Fruit fly (Drosophila melanogaster) whole organism, prepupa: ENCODE measurements around the gene CG7453.

ENCODE experiments used
- CG11294 ChIP-seq: fragments of 200-800 bp; sonication (Bioruptor generic); IDR thresholded peaks from 2 replicates; pipeline ENCODE4 v1.3.6; 2022; ENCODE audit warnings: missing biosample characterization, missing genetic modification characterization
- CG11902 ChIP-seq: fragments of 200-800 bp; sonication (Bioruptor generic); optimal IDR thresholded peaks from 3 replicates; lab custom pipeline; 2016; ENCODE audit warnings: missing biosample characterization, missing genetic modification characterization
- CG15336 ChIP-seq: fragments of 200-800 bp; sonication (Bioruptor generic); IDR thresholded peaks from 2 replicates; pipeline ENCODE4 v1.3.6; 2022; ENCODE audit warnings: missing biosample characterization, missing genetic modification characterization
- CG1621 ChIP-seq: fragments of 200-800 bp; sonication (Bioruptor generic); optimal IDR thresholded peaks from 3 replicates; lab custom pipeline; 2018; ENCODE audit warnings: missing biosample characterization, mild to moderate bottlenecking, missing genetic modification characterization
- CG3032 ChIP-seq: fragments of 200-800 bp; optimal IDR thresholded peaks from 2 replicates; lab custom pipeline; 2019; ENCODE audit warnings: missing biosample characterization, mild to moderate bottlenecking, missing genetic modification characterization, moderate library complexity
- CG31627 ChIP-seq: fragments of 200-800 bp; sonication (Bioruptor generic); optimal IDR thresholded peaks from 3 replicates; lab custom pipeline; 2016; ENCODE audit warnings: missing biosample characterization, missing genetic modification characterization
- CG32006 ChIP-seq: fragments of 200-800 bp; sonication (Bioruptor generic); optimal IDR thresholded peaks from 3 replicates; lab custom pipeline; 2017; ENCODE audit warnings: missing biosample characterization, mild to moderate bottlenecking, missing genetic modification characterization
- CG34406 ChIP-seq: fragments of 200-800 bp; sonication (Bioruptor generic); optimal IDR thresholded peaks from 3 replicates; lab custom pipeline; 2016; ENCODE audit warnings: missing biosample characterization, missing genetic modification characterization
- CG6276 ChIP-seq: fragments of 200-800 bp; sonication (Bioruptor generic); optimal IDR thresholded peaks from 2 replicates; lab custom pipeline; 2017; ENCODE audit warnings: missing biosample characterization, mild to moderate bottlenecking, missing genetic modification characterization
- CG6792 ChIP-seq: fragments of 200-800 bp; sonication (Bioruptor generic); optimal IDR thresholded peaks from 3 replicates; lab custom pipeline; 2016; ENCODE audit warnings: missing biosample characterization, missing genetic modification characterization
- CG6808 ChIP-seq: fragments of 200-800 bp; sonication (Bioruptor generic); optimal IDR thresholded peaks from 3 replicates; lab custom pipeline; 2017; ENCODE audit warnings: missing biosample characterization, missing genetic modification characterization, mild to moderate bottlenecking, moderate library complexity, missing genetic modification reagents
- CG6854 ChIP-seq: fragments of 200-800 bp; sonication (Bioruptor generic); optimal IDR thresholded peaks from 2 replicates; lab custom pipeline; 2017; ENCODE audit warnings: missing biosample characterization, mild to moderate bottlenecking, missing genetic modification characterization
- CG7368 ChIP-seq: fragments of 200-800 bp; sonication (Bioruptor generic); optimal IDR thresholded peaks from 3 replicates; lab custom pipeline; 2016; ENCODE audit warnings: missing biosample characterization, missing genetic modification characterization
- CG8119 ChIP-seq: fragments of 200-800 bp; sonication (Bioruptor generic); IDR thresholded peaks from 3 replicates; pipeline ENCODE4 v1.3.6; 2022; ENCODE audit warnings: missing biosample characterization, missing genetic modification characterization
- CG8632 ChIP-seq: fragments of 200-800 bp; sonication (Bioruptor generic); optimal IDR thresholded peaks from 3 replicates; lab custom pipeline; 2016; ENCODE audit warnings: missing biosample characterization, missing genetic modification characterization
- CG9139 ChIP-seq: fragments of 200-800 bp; sonication (Bioruptor generic); optimal IDR thresholded peaks from 3 replicates; lab custom pipeline; 2017; ENCODE audit warnings: missing biosample characterization, mild to moderate bottlenecking, missing genetic modification characterization
- Eip75B ChIP-seq: fragments of 200-800 bp; sonication (Bioruptor generic); optimal IDR thresholded peaks from 3 replicates; lab custom pipeline; 2016; ENCODE audit warnings: missing biosample characterization, missing genetic modification characterization
- Eip78C ChIP-seq: fragments of 200-800 bp; sonication (Bioruptor generic); peaks from one replicate; lab custom pipeline; 2016; ENCODE audit warnings: missing biosample characterization, missing genetic modification characterization
- Ets21C ChIP-seq: fragments of 200-800 bp; sonication (Bioruptor generic); optimal IDR thresholded peaks from 3 replicates; lab custom pipeline; 2016; ENCODE audit warnings: missing biosample characterization, missing genetic modification characterization
- Gug ChIP-seq: fragments of 200-800 bp; sonication (Bioruptor generic); IDR thresholded peaks from 2 replicates; pipeline ENCODE4 v1.3.6; 2022; ENCODE audit warnings: missing biosample characterization, missing genetic modification characterization
- Hr38 ChIP-seq: sonication (Bioruptor generic); optimal IDR thresholded peaks from 2 replicates; lab custom pipeline; 2016; ENCODE audit warnings: missing biosample characterization, missing genetic modification characterization
- Hr39 ChIP-seq: fragments of 200-800 bp; sonication (Bioruptor generic); optimal IDR thresholded peaks from 2 replicates; lab custom pipeline; 2016; ENCODE audit warnings: missing biosample characterization, missing genetic modification characterization
- Lpt ChIP-seq: fragments of 200-800 bp; sonication (Bioruptor generic); optimal IDR thresholded peaks from 3 replicates; lab custom pipeline; 2016; ENCODE audit warnings: missing biosample characterization, missing genetic modification characterization
- Met ChIP-seq: fragments of 200-800 bp; sonication (Bioruptor generic); optimal IDR thresholded peaks from 3 replicates; lab custom pipeline; 2016; ENCODE audit warnings: missing biosample characterization, missing genetic modification characterization
- Smox ChIP-seq: fragments of 200-800 bp; sonication (Bioruptor generic); optimal IDR thresholded peaks from 3 replicates; lab custom pipeline; 2016; ENCODE audit warnings: missing biosample characterization, missing genetic modification characterization
- Sox14 ChIP-seq: fragments of 200-800 bp; sonication (Bioruptor generic); optimal IDR thresholded peaks from 3 replicates; lab custom pipeline; 2016; ENCODE audit warnings: missing biosample characterization, missing genetic modification characterization
- Sox15 ChIP-seq: fragments of 200-800 bp; sonication (Bioruptor generic); optimal IDR thresholded peaks from 3 replicates; lab custom pipeline; 2016; ENCODE audit warnings: missing biosample characterization, missing genetic modification characterization
- achi ChIP-seq: fragments of 200-800 bp; sonication (Bioruptor generic); optimal IDR thresholded peaks from 3 replicates; lab custom pipeline; 2016; ENCODE audit warnings: missing biosample characterization, missing genetic modification characterization
- cyc ChIP-seq: fragments of 200-800 bp; sonication (Bioruptor generic); optimal IDR thresholded peaks from 3 replicates; lab custom pipeline; 2016; ENCODE audit warnings: missing biosample characterization, missing genetic modification characterization
- eg ChIP-seq: fragments of 200-800 bp; sonication (Bioruptor generic); IDR thresholded peaks from 3 replicates; pipeline ENCODE4 v1.3.6; 2022; ENCODE audit warnings: missing biosample characterization, missing genetic modification characterization
- esn ChIP-seq: fragments of 200-800 bp; sonication (Bioruptor generic); optimal IDR thresholded peaks from 2 replicates; lab custom pipeline; 2016; ENCODE audit warnings: missing biosample characterization, mild to moderate bottlenecking, missing genetic modification characterization, moderate library complexity
- fkh ChIP-seq: fragments of 200-800 bp; sonication (Bioruptor generic); optimal IDR thresholded peaks from 3 replicates; lab custom pipeline; 2017; ENCODE audit warnings: missing biosample characterization, mild to moderate bottlenecking, missing genetic modification characterization, moderate library complexity
- lz ChIP-seq: fragments of 200-800 bp; sonication (Bioruptor generic); optimal IDR thresholded peaks from 3 replicates; lab custom pipeline; 2016; ENCODE audit warnings: missing biosample characterization, missing genetic modification characterization
- net ChIP-seq: fragments of 200-800 bp; sonication (Bioruptor generic); optimal IDR thresholded peaks from 3 replicates; lab custom pipeline; 2016; ENCODE audit warnings: missing biosample characterization, missing genetic modification characterization
- ss ChIP-seq, 2 experiments: fragments of 200-800 bp; sonication (Bioruptor generic); optimal IDR thresholded peaks; 2 replicates in 1 of 2; 3 replicates in 1 of 2; lab custom pipeline; 2017 to 2018; ENCODE audit warnings: mild to moderate bottlenecking in 2 of 2, missing biosample characterization in 2 of 2, missing genetic modification characterization in 2 of 2, moderate library complexity in 1 of 2
- svp ChIP-seq: fragments of 200-800 bp; sonication (Bioruptor generic); peaks from one replicate; lab custom pipeline; 2016; ENCODE audit warnings: missing biosample characterization, missing genetic modification characterization
- topi ChIP-seq: fragments of 200-800 bp; sonication (Bioruptor generic); optimal IDR thresholded peaks from 3 replicates; lab custom pipeline; 2016; ENCODE audit warnings: missing biosample characterization, missing genetic modification characterization
- vri ChIP-seq: fragments of 200-800 bp; sonication (Bioruptor generic); optimal IDR thresholded peaks from 3 replicates; lab custom pipeline; 2016; ENCODE audit warnings: missing biosample characterization, mild to moderate bottlenecking, missing genetic modification characterization

The CG7453 gene

DNA sequence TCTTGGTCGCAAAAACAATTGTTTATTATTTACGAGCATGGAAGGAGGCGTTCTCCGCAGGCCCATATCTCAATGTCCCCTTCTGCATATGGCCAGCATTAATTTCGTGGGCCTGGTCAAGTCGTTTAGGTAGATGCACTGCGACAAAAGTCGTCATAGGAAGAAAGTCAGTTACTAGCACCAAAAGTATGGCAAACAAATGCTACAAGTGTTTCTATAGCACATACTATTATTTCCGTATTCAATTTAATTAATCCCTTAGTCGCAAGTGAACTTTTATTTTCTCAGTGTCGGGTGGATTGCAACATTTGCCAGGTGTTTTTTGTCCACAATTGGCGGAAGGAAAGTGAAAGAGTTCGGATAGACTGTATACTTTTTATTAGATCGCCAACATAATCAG lies 7.0 kb upstream of the CG7453 start (continued):
- TF ChIP-seq CG6854 (no peak), CG6276 (GFP tag; lab: Kevin White, UChicago) (peak; percentile 22), Sox14 (GFP tag; lab: Kevin White, UChicago) (peak; percentile 39), Hr39 (GFP tag; lab: Kevin White, UChicago) (peak; percentile 9), eg (GFP tag; lab: Robert Waterston, UW) (peak; percentile 76), lz (GFP tag; lab: Kevin White, UChicago) (peak; percentile 16), CG32006 (GFP tag; lab: Kevin White, UChicago) (peak; percentile 52), CG31627 (GFP tag; lab: Kevin White, UChicago) (peak; percentile 34), CG11902 (GFP tag; lab: Kevin White, UChicago) (no peak), Eip78C (GFP tag; lab: Kevin White, UChicago) (peak; percentile 85), CG8119 (GFP tag; lab: Robert Waterston, UW) (peak; percentile 62; the same call in 2 of the 3 replicates), CG1621 (tag; lab: Kevin White, UChicago) (peak; percentile 54), fkh (GFP tag; lab: Kevin White, UChicago) (no peak), CG34406 (no peak), CG3032 (tag; lab: Kevin White, UChicago) (peak; percentile 58), CG6792 (GFP tag; lab: Kevin White, UChicago) (peak; percentile 20), achi (GFP tag; lab: Kevin White, UChicago) (peak; percentile 58), CG11294 (GFP tag; lab: Robert Waterston, UW) (0 out of 2 replicates have a peak, but pooled peaks have one; percentile 13), vri (no peak)

- no peak for TF ChIP-seq cyc (GFP tag; lab: Kevin White, UChicago)
- no peak for TF ChIP-seq CG31627 (GFP tag; lab: Kevin White, UChicago)
- peak; percentile 36 for TF ChIP-seq Eip78C (GFP tag; lab: Kevin White, UChicago)
- peak; percentile 13 for TF ChIP-seq svp (GFP tag; lab: Kevin White, UChicago)
- TF ChIP-seq, all 60 proteins: peak for 2
Measured at dm6 chrX:19174092-19174491, 5.9 kb upstream of the CG7453 start.

dm6 chrX:19174850-19175571 lies 5.0 kb upstream of the CG7453 start, which contains the start of gene CG33939:
Gene CG33939, minus strand, starts transcription at chrX:19174900.
- TF ChIP-seq Ets21C = no peak
- no peak for TF ChIP-seq CG9139 (GFP tag; lab: Kevin White, UChicago)
- no peak for TF ChIP-seq vri
- no peak for TF ChIP-seq Sox15 (GFP tag; lab: Kevin White, UChicago)
- TF ChIP-seq CG6854 = peak; percentile 7
- no peak for TF ChIP-seq Lpt
- no peak for TF ChIP-seq Hr38
- no peak for TF ChIP-seq topi
- TF ChIP-seq Sox14 (GFP tag; lab: Kevin White, UChicago) = no peak
- no peak for TF ChIP-seq Eip75B (GFP tag; lab: Kevin White, UChicago)
- TF ChIP-seq CG8632 = no peak
- TF ChIP-seq esn (GFP tag; lab: Kevin White, UChicago) = no peak
- TF ChIP-seq Met (GFP tag; lab: Kevin White, UChicago) = no peak
- TF ChIP-seq cyc (GFP tag; lab: Kevin White, UChicago) = no peak
- TF ChIP-seq fkh (GFP tag; lab: Kevin White, UChicago) = no peak
- peak; percentile 33 for TF ChIP-seq Eip78C (GFP tag; lab: Kevin White, UChicago)
- TF ChIP-seq Hr39 (GFP tag; lab: Kevin White, UChicago) = no peak
- no peak for TF ChIP-seq CG6808 (GFP tag; lab: Kevin White, UChicago)
- peak in 1 of 2 experiments; percentile 9 for TF ChIP-seq ss (GFP tag; optimal IDR thresholded peaks at IDR 0.05; lab: Kevin White, UChicago)
- TF ChIP-seq CG7368 (GFP tag; lab: Kevin White, UChicago) = no peak
- TF ChIP-seq CG15336 = no peak
- no peak for TF ChIP-seq Gug
- TF ChIP-seq Smox (GFP tag; lab: Kevin White, UChicago) = no peak
- no peak for TF ChIP-seq CG1621 (tag; lab: Kevin White, UChicago)
- TF ChIP-seq net = no peak
- TF ChIP-seq, all 60 proteins: peak for 3
